Worm (Caenorhabditis elegans) whole organism, L2 larva: ENCODE data around the gene dis-3.

Experiments
- aly-2 ChIP-seq: fragments of 150-350 bp; optimal IDR thresholded peaks from 2 replicates; lab custom pipeline; 2014; ENCODE audit warnings: missing biosample characterization, missing genetic modification characterization
- ama-1 ChIP-seq: fragments of 150-350 bp; optimal IDR thresholded peaks from 2 replicates; lab custom pipeline; 2018; ENCODE audit warnings: inconsistent platforms
- fos-1 ChIP-seq: fragments of 150-350 bp; optimal IDR thresholded peaks from 2 replicates; lab custom pipeline; 2014; ENCODE audit warnings: missing biosample characterization, missing genetic modification characterization
- nhr-23 ChIP-seq: fragments of 150-350 bp; optimal IDR thresholded peaks from 2 replicates; lab custom pipeline; 2014; ENCODE audit warnings: missing biosample characterization, missing genetic modification reagents, missing genetic modification characterization
- nhr-6 ChIP-seq: fragments of 150-350 bp; optimal IDR thresholded peaks from 2 replicates; lab custom pipeline; 2014; ENCODE audit warnings: missing biosample characterization, missing genetic modification characterization
- unc-39 ChIP-seq: fragments of 150-350 bp; optimal IDR thresholded peaks from 2 replicates; lab custom pipeline; 2014; ENCODE audit warnings: missing biosample characterization, missing genetic modification characterization
- ztf-11 ChIP-seq: sonication (generic microtip); optimal IDR thresholded peaks from 2 replicates; lab custom pipeline; 2017; ENCODE audit warnings: missing biosample characterization, missing genetic modification characterization

DNA sequence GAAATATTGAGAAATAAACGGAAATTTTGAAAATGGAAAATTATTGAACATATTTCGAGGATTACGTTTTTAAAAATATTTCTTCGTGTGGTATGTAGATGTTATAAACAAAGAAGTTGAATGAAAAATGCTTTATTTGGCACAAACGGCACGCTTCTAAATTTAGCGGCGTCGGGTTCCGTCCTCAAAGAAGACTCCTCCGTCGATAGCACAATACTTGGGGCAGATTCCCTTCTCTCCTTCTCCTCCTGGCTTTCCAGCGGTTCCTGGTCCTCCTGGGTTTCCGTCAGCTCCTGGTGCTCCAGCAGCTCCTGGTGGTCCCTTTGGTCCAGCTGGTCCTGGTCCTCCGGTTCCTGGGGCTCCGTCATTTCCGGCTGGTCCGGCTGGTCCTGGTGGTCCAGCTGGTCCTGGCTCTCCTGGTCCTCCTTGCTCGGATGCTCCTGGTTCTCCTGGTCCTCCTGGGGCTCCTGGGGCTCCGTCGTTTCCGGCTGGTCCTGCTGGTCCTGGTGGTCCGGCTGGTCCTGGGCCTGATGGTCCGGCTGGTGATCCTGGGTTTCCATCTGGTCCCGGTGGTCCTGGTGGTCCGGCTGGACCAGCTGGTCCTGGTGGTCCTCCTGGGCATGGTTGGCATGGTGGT is 12.6 kb upstream of the dis-3 start, which contains the start of gene W01B6.8:
- TF ChIP-seq aly-2 (tag; lab: Kevin White, UChicago) (no peak), fos-1 (no peak), nhr-23 (tag; lab: Kevin White, UChicago) (no peak), ztf-11 (tag; lab: Kevin White, UChicago) (no peak), unc-39 (no peak), ama-1 (lab: Kevin White, UChicago) (no peak), nhr-6 (tag; lab: Kevin White, UChicago) (no peak)
